Worm (Caenorhabditis elegans) whole organism, late embryonic: Measurements from ENCODE around the gene C43H6.12.
A peak's percentile ranks its signal among the peaks of the same experiment; 100 is the strongest.

Source experiments
- C38D4.7 ChIP-seq: fragments of 200-800 bp; sonication (Bioruptor generic); optimal IDR thresholded peaks from 2 replicates; lab custom pipeline; 2018; ENCODE audit warnings: mild to moderate bottlenecking, missing genetic modification characterization, moderate library complexity, missing compliant biosample characterization
- F13H6.1 ChIP-seq: sonication (generic microtip); optimal IDR thresholded peaks from 2 replicates; lab custom pipeline; 2016; ENCODE audit warnings: missing genetic modification characterization, missing compliant biosample characterization
- T23F11.4 ChIP-seq: fragments of 200-800 bp; sonication (Bioruptor generic); optimal IDR thresholded peaks from 2 replicates; lab custom pipeline; 2018; ENCODE audit warnings: mild to moderate bottlenecking, missing genetic modification characterization, missing compliant biosample characterization
- Y22D7AL.16 ChIP-seq: sonication (generic microtip); optimal IDR thresholded peaks from 2 replicates; lab custom pipeline; 2016; ENCODE audit warnings: missing genetic modification characterization, missing compliant biosample characterization
- ceh-18 ChIP-seq: sonication (generic microtip); optimal IDR thresholded peaks from 2 replicates; lab custom pipeline; 2016; ENCODE audit warnings: missing genetic modification characterization, missing compliant biosample characterization
- ceh-2 ChIP-seq: sonication (generic microtip); optimal IDR thresholded peaks from 2 replicates; lab custom pipeline; 2016; ENCODE audit warnings: missing genotype, missing genetic modification characterization, missing compliant biosample characterization
- ceh-22 ChIP-seq: sonication (generic microtip); optimal IDR thresholded peaks from 2 replicates; lab custom pipeline; 2017; ENCODE audit warnings: missing biosample characterization, missing genetic modification characterization
- ceh-24 ChIP-seq: sonication (generic microtip); optimal IDR thresholded peaks from 2 replicates; lab custom pipeline; 2016; ENCODE audit warnings: mild to moderate bottlenecking, missing genetic modification characterization, missing compliant biosample characterization
- ceh-31 ChIP-seq: sonication (generic microtip); optimal IDR thresholded peaks from 2 replicates; lab custom pipeline; 2016; ENCODE audit warnings: missing genetic modification characterization, missing compliant biosample characterization
- ceh-48 ChIP-seq: sonication (generic microtip); optimal IDR thresholded peaks from 2 replicates; lab custom pipeline; 2016; ENCODE audit warnings: missing genetic modification characterization, inconsistent platforms, missing compliant biosample characterization
- ceh-6 ChIP-seq: fragments of 200-800 bp; sonication (Bioruptor generic); optimal IDR thresholded peaks from 2 replicates; lab custom pipeline; 2018; ENCODE audit warnings: mild to moderate bottlenecking, missing genetic modification characterization, missing compliant biosample characterization
- ceh-9 ChIP-seq: sonication (generic microtip); optimal IDR thresholded peaks from 2 replicates; lab custom pipeline; 2016; ENCODE audit warnings: mild to moderate bottlenecking, missing genetic modification characterization, inconsistent platforms, missing compliant biosample characterization
- ets-4 ChIP-seq: sonication (generic microtip); optimal IDR thresholded peaks from 2 replicates; lab custom pipeline; 2016; ENCODE audit warnings: missing genetic modification characterization, missing compliant biosample characterization
- eyg-1 ChIP-seq: sonication (generic microtip); optimal IDR thresholded peaks from 2 replicates; lab custom pipeline; 2016; ENCODE audit warnings: missing genotype, missing genetic modification characterization, missing compliant biosample characterization
- gmeb-2 ChIP-seq: sonication (generic microtip); optimal IDR thresholded peaks from 2 replicates; lab custom pipeline; 2016; ENCODE audit warnings: missing genetic modification characterization, inconsistent platforms, missing compliant biosample characterization
- hlh-13 ChIP-seq: fragments of 200-800 bp; sonication (Bioruptor generic); optimal IDR thresholded peaks from 2 replicates; lab custom pipeline; 2018; ENCODE audit warnings: mild to moderate bottlenecking, missing genetic modification characterization, missing compliant biosample characterization
- hlh-30 ChIP-seq: sonication (generic microtip); optimal IDR thresholded peaks from 2 replicates; lab custom pipeline; 2017; ENCODE audit warnings: antibody characterized with exemption, missing genetic modification characterization, missing compliant biosample characterization; ENCODE audit not compliant: insufficient read depth
- hlh-8 ChIP-seq: sonication (generic microtip); optimal IDR thresholded peaks from 2 replicates; lab custom pipeline; 2016; ENCODE audit warnings: missing genotype, missing genetic modification characterization, missing compliant biosample characterization
- lin-11 ChIP-seq: fragments of 200-800 bp; sonication (Bioruptor generic); optimal IDR thresholded peaks from 2 replicates; lab custom pipeline; 2018; ENCODE audit warnings: mild to moderate bottlenecking, missing genetic modification characterization, missing compliant biosample characterization
- madf-2 ChIP-seq: sonication (generic microtip); optimal IDR thresholded peaks from 2 replicates; lab custom pipeline; 2017; ENCODE audit warnings: missing genetic modification characterization, missing compliant biosample characterization
- mec-3 ChIP-seq: sonication (generic microtip); optimal IDR thresholded peaks from 2 replicates; lab custom pipeline; 2016; ENCODE audit warnings: borderline replicate concordance, missing genetic modification characterization, missing compliant biosample characterization
- nfya-1 ChIP-seq: sonication (generic microtip); optimal IDR thresholded peaks from 2 replicates; lab custom pipeline; 2017; ENCODE audit warnings: missing genetic modification characterization, mild to moderate bottlenecking, missing compliant biosample characterization, antibody characterized with exemption, moderate library complexity
- nhr-11 ChIP-seq: fragments of 150-350 bp; optimal IDR thresholded peaks from 2 replicates; lab custom pipeline; 2014; ENCODE audit warnings: missing biosample characterization, missing genetic modification characterization
- nhr-232 ChIP-seq: sonication (generic microtip); optimal IDR thresholded peaks from 2 replicates; lab custom pipeline; 2016; ENCODE audit warnings: missing genetic modification characterization, missing compliant biosample characterization
- pqm-1 ChIP-seq: sonication (generic microtip); optimal IDR thresholded peaks from 2 replicates; lab custom pipeline; 2016; ENCODE audit warnings: missing genetic modification characterization, missing compliant biosample characterization
- rnt-1 ChIP-seq: sonication (generic microtip); optimal IDR thresholded peaks from 2 replicates; lab custom pipeline; 2016; ENCODE audit warnings: missing genetic modification characterization, missing compliant biosample characterization
- sdc-2 ChIP-seq: sonication (generic microtip); optimal IDR thresholded peaks from 2 replicates; lab custom pipeline; 2016; ENCODE audit warnings: missing genotype, missing genetic modification characterization, missing compliant biosample characterization
- sox-2 ChIP-seq: fragments of 200-800 bp; sonication (Bioruptor generic); IDR thresholded peaks from 2 replicates; pipeline ENCODE4 v1.3.6; 2022; ENCODE audit warnings: missing genetic modification reagents, missing genetic modification characterization, missing compliant biosample characterization
- sox-4 ChIP-seq: sonication (generic microtip); optimal IDR thresholded peaks from 2 replicates; lab custom pipeline; 2017; ENCODE audit warnings: mild to moderate bottlenecking, missing genetic modification characterization, inconsistent platforms, missing compliant biosample characterization
- syd-9 ChIP-seq: sonication (generic microtip); optimal IDR thresholded peaks from 2 replicates; lab custom pipeline; 2016; ENCODE audit warnings: mild to moderate bottlenecking, missing genetic modification characterization, moderate library complexity, missing compliant biosample characterization
- tbx-2 ChIP-seq: sonication (generic microtip); optimal IDR thresholded peaks from 2 replicates; lab custom pipeline; 2016; ENCODE audit warnings: missing genetic modification characterization, missing compliant biosample characterization
- unc-3 ChIP-seq, 2 experiments: fragments of 200-800 bp in 1 of 2; sonication (Bioruptor generic) in 1 of 2; sonication (generic microtip) in 1 of 2; conservative IDR thresholded peaks in 1 of 2; optimal IDR thresholded peaks in 1 of 2; 2 replicates each; pipeline versions ENCODE4 v1.3.6 to Lab custom; 2016 to 2022; ENCODE audit warnings: missing compliant biosample characterization in 2 of 2, missing genetic modification characterization in 2 of 2, missing genetic modification reagents in 1 of 2
- unc-42 ChIP-seq: sonication (generic microtip); optimal IDR thresholded peaks from 2 replicates; lab custom pipeline; 2016; ENCODE audit warnings: missing genotype, missing genetic modification characterization, missing compliant biosample characterization
- unc-55 ChIP-seq: sonication (generic microtip); optimal IDR thresholded peaks from 2 replicates; lab custom pipeline; 2017; ENCODE audit warnings: missing biosample characterization, missing genetic modification reagents, missing genetic modification characterization

The C43H6.12 gene

DNA sequence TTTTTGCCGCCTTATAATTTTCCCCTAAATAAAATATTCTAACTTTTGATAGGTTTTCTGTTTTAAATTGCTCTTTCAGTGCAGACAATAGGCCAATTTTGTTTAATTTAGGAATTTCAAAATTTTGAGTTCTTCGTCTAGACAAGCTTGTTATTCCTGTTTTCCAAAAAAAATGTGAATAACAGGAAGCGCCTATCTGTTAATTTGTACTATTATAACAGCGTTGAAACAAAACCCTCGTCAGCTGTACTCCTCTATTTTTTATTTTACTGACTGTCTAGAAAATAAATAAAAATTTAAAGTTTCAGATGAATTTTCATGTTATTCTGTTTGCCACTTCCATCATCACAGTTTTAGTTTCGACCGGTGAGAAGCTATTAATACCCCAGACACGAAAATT is 28.1 kb upstream of the C43H6.12 start, which contains the start of gene F47G3.4:
TSS of gene F47G3.4 (plus strand) at position 301 of the 400 bp plus-strand sequence.
- TF ChIP-seq eyg-1 (tag; lab: Kevin White, UChicago) (no peak), C38D4.7 (GFP tag; lab: Kevin White, UChicago) (no peak), sox-4 (tag; lab: Kevin White, UChicago) (no peak), nhr-232 (tag; lab: Kevin White, UChicago) (no peak), nhr-11 (no peak), hlh-30 (tag; lab: Kevin White, UChicago) (no peak), madf-2 (tag; lab: Kevin White, UChicago) (no peak), ceh-18 (tag; lab: Kevin White, UChicago) (no peak), syd-9 (tag; lab: Kevin White, UChicago) (no peak), T23F11.4 (GFP tag; lab: Kevin White, UChicago) (no peak), Y22D7AL.16 (no peak)

ce11 chrX:2382227-2382626 is 27.2 kb upstream of the C43H6.12 start:
- TF ChIP-seq T23F11.4 (GFP tag; lab: Kevin White, UChicago) (no peak), sdc-2 (tag; lab: Kevin White, UChicago) (peak; percentile 2), unc-3 (GFP tag; conservative IDR thresholded peaks at IDR 0.05; lab: Robert Waterston, UW) (no peak), unc-3 (tag; optimal IDR thresholded peaks at IDR 0.05; lab: Kevin White, UChicago) (no peak), ceh-31 (tag; lab: Kevin White, UChicago) (peak; percentile 26), lin-11 (no peak)

- TF ChIP-seq gmeb-2 (tag; lab: Kevin White, UChicago) (no peak), ceh-6 (GFP tag; lab: Kevin White, UChicago) (no peak), ets-4 (no peak), tbx-2 (tag; lab: Kevin White, UChicago) (no peak), ceh-24 (no peak), sox-4 (tag; lab: Kevin White, UChicago) (no peak), nhr-11 (no peak), sox-2 (GFP tag; lab: Robert Waterston, UW) (no peak), madf-2 (tag; lab: Kevin White, UChicago) (no peak), lin-11 (no peak), hlh-8 (tag; lab: Kevin White, UChicago) (no peak), F13H6.1 (no peak), ceh-18 (tag; lab: Kevin White, UChicago) (no peak)
These were observed 24.0 kb upstream of the C43H6.12 start, which contains the start of gene F47G3.1 for ce11 chrX:2385453-2385852. Gene F47G3.1 (plus strand): TSS chrX:2385753.

ce11 chrX:2386922-2387566 is 22.4 kb upstream of the C43H6.12 start:
- no peak for TF ChIP-seq hlh-13
- no peak for TF ChIP-seq ceh-9 (tag; lab: Kevin White, UChicago)
- TF ChIP-seq hlh-8 (tag; lab: Kevin White, UChicago), result no peak
- no peak for TF ChIP-seq rnt-1 (tag; lab: Kevin White, UChicago)
- TF ChIP-seq ceh-22, result no peak
- TF ChIP-seq F13H6.1, result no peak
- TF ChIP-seq mec-3, result no peak

DNA sequence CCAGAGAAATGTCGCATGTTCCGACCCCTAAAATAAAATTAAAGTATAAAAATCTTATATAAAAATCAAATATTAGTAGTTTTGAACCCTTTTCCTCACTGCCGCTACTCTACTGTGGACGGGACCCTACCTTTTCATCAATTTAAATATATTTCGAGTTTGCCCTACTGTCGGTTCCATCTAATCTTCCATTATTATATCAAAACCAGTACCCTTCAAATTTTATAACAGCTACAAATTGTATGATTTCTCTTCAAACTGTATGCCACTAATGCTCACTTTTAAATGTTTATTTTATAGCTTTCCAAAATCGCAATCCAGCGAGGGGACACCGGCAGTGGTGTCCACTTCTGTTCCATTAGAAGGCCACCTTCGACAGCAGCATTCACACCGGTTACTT is 14.4 kb upstream of the C43H6.12 start, which contains the start of gene C43H6.6:
TSS of gene C43H6.6 (plus strand) at position 301 of the 400 bp plus-strand sequence.
- TF ChIP-seq nhr-232 (tag; lab: Kevin White, UChicago) (no peak), pqm-1 (no peak), hlh-8 (tag; lab: Kevin White, UChicago) (no peak), sox-4 (tag; lab: Kevin White, UChicago) (no peak)

DNA sequence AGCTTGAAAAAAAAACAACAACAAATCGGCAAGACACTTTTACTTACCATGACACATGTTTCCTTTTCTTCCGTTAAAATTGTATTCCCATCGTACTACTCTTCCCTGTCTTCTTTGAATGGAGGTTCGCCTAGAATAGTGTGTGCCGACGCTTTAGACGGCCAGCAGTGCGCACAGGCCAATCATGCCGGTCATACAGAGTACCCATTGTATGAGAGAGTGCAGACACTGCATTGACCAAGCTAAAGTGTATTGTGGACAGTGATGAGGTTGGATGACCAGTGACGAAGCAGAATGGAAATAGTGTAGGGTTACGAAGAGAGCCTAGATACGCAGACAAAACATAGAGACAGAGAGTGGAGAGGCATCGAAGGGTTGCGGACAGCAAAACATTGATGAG is 7.5 kb upstream of the C43H6.12 start, which contains the start of gene dhhc-9:
TSS of gene dhhc-9 (minus strand) at position 154 of the 400 bp plus-strand sequence.
- TF ChIP-seq sdc-2 (tag; lab: Kevin White, UChicago), result peak; percentile 33
- peak; percentile 47 for TF ChIP-seq ceh-31 (tag; lab: Kevin White, UChicago)
- no peak for TF ChIP-seq ceh-48
- peak; percentile 85 for TF ChIP-seq nfya-1
- TF ChIP-seq hlh-30 (tag; lab: Kevin White, UChicago), result peak; percentile 36
- TF ChIP-seq unc-42, result peak; percentile 40
- no peak for TF ChIP-seq ceh-2 (tag; lab: Kevin White, UChicago)
- no peak for TF ChIP-seq eyg-1 (tag; lab: Kevin White, UChicago)
- peak; percentile 71 for TF ChIP-seq unc-55
- TF ChIP-seq, all 69 proteins: peak for 6
